In the genomic region with DNA sequence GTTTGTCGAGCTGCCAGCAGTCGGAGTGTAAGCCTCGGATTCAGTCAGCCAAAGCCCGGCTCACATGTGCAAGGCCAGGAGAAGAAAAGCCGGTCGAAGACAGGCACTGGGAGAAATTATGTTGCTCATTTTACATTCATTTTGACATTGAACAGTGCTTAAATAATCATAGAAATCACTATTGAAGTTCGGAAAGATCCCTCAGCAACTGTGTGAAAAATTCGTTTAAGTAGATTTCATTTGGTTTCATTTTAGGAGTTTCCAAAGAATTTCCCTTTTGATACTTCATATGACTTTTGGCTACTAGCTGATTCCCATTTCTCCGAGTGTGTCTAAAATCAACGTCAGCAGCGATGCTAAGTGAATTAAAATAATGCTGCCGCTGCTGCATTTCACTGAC, we compare ENCODE assay signal across 1 fruit fly cellular context.
TF ChIP-seq lines count a peak whose summit lies in the region.

No protein-coding gene starts in this region.

TF ChIP-seq in whole organism, embryonic, 481 proteins besides CTCF, POLR2A, EP300 and RAD21 (continued from another document):
- no peak for TF ChIP-seq ham (GFP tag; IDR thresholded peaks at IDR 0.05; lab: Robert Waterston, UW)
- TF ChIP-seq otp (GFP tag; IDR thresholded peaks at IDR 0.05; lab: Robert Waterston, UW), result 0 out of 3 replicates have a peak, but pooled peaks have one; percentile 9
- TF ChIP-seq CG16815 (GFP tag; optimal IDR thresholded peaks at IDR 0.05; lab: Kevin White, UChicago), result no peak
- no peak for TF ChIP-seq Sox100B (GFP tag; optimal IDR thresholded peaks at IDR 0.05; lab: Kevin White, UChicago)
- TF ChIP-seq Hand (GFP tag; optimal IDR thresholded peaks at IDR 0.05; lab: Kevin White, UChicago), result no peak
- TF ChIP-seq CG17361 (GFP tag; IDR thresholded peaks at IDR 0.05; lab: Robert Waterston, UW), result peak; percentile 56; the same call in 2 of the 3 replicates
- TF ChIP-seq CG9609 (GFP tag; optimal IDR thresholded peaks at IDR 0.05; lab: Kevin White, UChicago), result no peak
- no peak for TF ChIP-seq z (GFP tag; IDR thresholded peaks at IDR 0.05; lab: Robert Waterston, UW)
- peak; percentile 44 for TF ChIP-seq CG10979 (tag; optimal IDR thresholded peaks at IDR 0.05; lab: Kevin White, UChicago)
- TF ChIP-seq tgo (GFP tag; IDR thresholded peaks at IDR 0.05; lab: Robert Waterston, UW), result no peak
- TF ChIP-seq CG2129 (GFP tag; IDR thresholded peaks at IDR 0.05; lab: Robert Waterston, UW; ENCODE audit: partially characterized antibody), result no peak
- TF ChIP-seq Asciz (GFP tag; optimal IDR thresholded peaks at IDR 0.05; lab: Kevin White, UChicago), result peak; percentile 57
- no peak for TF ChIP-seq CG12071 (GFP tag; optimal IDR thresholded peaks at IDR 0.05; lab: Kevin White, UChicago)
- TF ChIP-seq CG10543 (GFP tag; optimal IDR thresholded peaks at IDR 0.05; lab: Kevin White, UChicago), result no peak
- no peak for TF ChIP-seq CG32772 (GFP tag; IDR thresholded peaks at IDR 0.05; lab: Robert Waterston, UW)
- no peak for TF ChIP-seq H15 (GFP tag; IDR thresholded peaks at IDR 0.05; lab: Robert Waterston, UW)
- no peak for TF ChIP-seq NK7.1 (GFP tag; optimal IDR thresholded peaks at IDR 0.05; lab: Kevin White, UChicago)
- no peak for TF ChIP-seq Hr78 (GFP tag; optimal IDR thresholded peaks at IDR 0.05; lab: Kevin White, UChicago)
- no peak for TF ChIP-seq CG15479 (GFP tag; optimal IDR thresholded peaks at IDR 0.05; lab: Kevin White, UChicago)
- TF ChIP-seq CG9797 (GFP tag; optimal IDR thresholded peaks at IDR 0.05; lab: Kevin White, UChicago), result no peak
- TF ChIP-seq C15 (GFP tag; IDR thresholded peaks at IDR 0.05; lab: Robert Waterston, UW), result no peak
- no peak for TF ChIP-seq B-H2 (GFP tag; optimal IDR thresholded peaks at IDR 0.05; lab: Kevin White, UChicago)
- peak; percentile 35 for TF ChIP-seq lbe (GFP tag; optimal IDR thresholded peaks at IDR 0.05; lab: Kevin White, UChicago)
- TF ChIP-seq Nf-YC (tag; optimal IDR thresholded peaks at IDR 0.05; lab: Kevin White, UChicago), result no peak
- TF ChIP-seq CG31224 (GFP tag; IDR thresholded peaks at IDR 0.05; lab: Robert Waterston, UW), result no peak
- 0 out of 3 replicates have a peak, but pooled peaks have one; percentile 19 for TF ChIP-seq gce (GFP tag; IDR thresholded peaks at IDR 0.05; lab: Robert Waterston, UW)
- TF ChIP-seq CG6654 (GFP tag; optimal IDR thresholded peaks at IDR 0.05; lab: Kevin White, UChicago), result no peak
- no peak for TF ChIP-seq CG12659 (GFP tag; optimal IDR thresholded peaks at IDR 0.05; lab: Kevin White, UChicago)
- 0 out of 3 replicates have a peak, but pooled peaks have one; percentile 18 for TF ChIP-seq ken (GFP tag; IDR thresholded peaks at IDR 0.05; lab: Robert Waterston, UW)
- no peak for TF ChIP-seq CG4404 (GFP tag; IDR thresholded peaks at IDR 0.05; lab: Robert Waterston, UW)
- TF ChIP-seq CG9437 (GFP tag; optimal IDR thresholded peaks at IDR 0.05; lab: Kevin White, UChicago), result no peak
- no peak for TF ChIP-seq CG15011 (GFP tag; optimal IDR thresholded peaks at IDR 0.05; lab: Kevin White, UChicago)
- no peak for TF ChIP-seq H2.0 (GFP tag; IDR thresholded peaks at IDR 0.05; lab: Robert Waterston, UW)
- no peak for TF ChIP-seq sr (GFP tag; IDR thresholded peaks at IDR 0.05; lab: Robert Waterston, UW)
- 0 out of 3 replicates have a peak, but pooled peaks have one; percentile 26 for TF ChIP-seq row (GFP tag; IDR thresholded peaks at IDR 0.05; lab: Robert Waterston, UW)
- TF ChIP-seq CG4328 (GFP tag; optimal IDR thresholded peaks at IDR 0.05; lab: Kevin White, UChicago), result no peak
- TF ChIP-seq sna (GFP tag; IDR thresholded peaks at IDR 0.05; lab: Robert Waterston, UW; ENCODE audit: partially characterized antibody), result no peak
- TF ChIP-seq CG13624 (GFP tag; optimal IDR thresholded peaks at IDR 0.05; lab: Kevin White, UChicago), result no peak
- peak; percentile 17 for TF ChIP-seq CG17385 (GFP tag; optimal IDR thresholded peaks at IDR 0.05; lab: Kevin White, UChicago)
- TF ChIP-seq E2f2 (GFP tag; IDR thresholded peaks at IDR 0.05; lab: Robert Waterston, UW), result no peak
- TF ChIP-seq dan (GFP tag; IDR thresholded peaks at IDR 0.05; lab: Robert Waterston, UW), result no peak
- no peak for TF ChIP-seq sens-2 (GFP tag; IDR thresholded peaks at IDR 0.05; lab: Robert Waterston, UW)
- no peak for TF ChIP-seq D19A (tag; optimal IDR thresholded peaks at IDR 0.05; lab: Kevin White, UChicago)
- TF ChIP-seq crc (GFP tag; optimal IDR thresholded peaks at IDR 0.05; lab: Kevin White, UChicago), result no peak
- TF ChIP-seq Hsf (GFP tag; optimal IDR thresholded peaks at IDR 0.05; lab: Kevin White, UChicago), result no peak
- no peak for TF ChIP-seq maf-S (GFP tag; optimal IDR thresholded peaks at IDR 0.05; lab: Kevin White, UChicago)
- TF ChIP-seq CG10321 (GFP tag; IDR thresholded peaks at IDR 0.05; lab: Robert Waterston, UW), result no peak
- TF ChIP-seq Hr39 (optimal IDR thresholded peaks at IDR 0.05; lab: Kevin White, UChicago), result no peak
- TF ChIP-seq CG6272 (GFP tag; IDR thresholded peaks at IDR 0.05; lab: Robert Waterston, UW), result no peak
- TF ChIP-seq lmd (GFP tag; IDR thresholded peaks at IDR 0.05; lab: Robert Waterston, UW), result peak; percentile 45; the same call in 1 of the 2 replicates
